Worm (Caenorhabditis elegans) whole organism, late embryonic: ENCODE results near the gene T01B7.9.

Source experiments
- C08G9.2 ChIP-seq: sonication (generic microtip); optimal IDR thresholded peaks from 2 replicates; lab custom pipeline; 2016; ENCODE audit warnings: mild to moderate bottlenecking, missing genetic modification characterization, moderate library complexity, missing compliant biosample characterization
- C38D4.7 ChIP-seq: fragments of 200-800 bp; sonication (Bioruptor generic); optimal IDR thresholded peaks from 2 replicates; lab custom pipeline; 2018; ENCODE audit warnings: mild to moderate bottlenecking, missing genetic modification characterization, moderate library complexity, missing compliant biosample characterization
- T23F11.4 ChIP-seq: fragments of 200-800 bp; sonication (Bioruptor generic); optimal IDR thresholded peaks from 2 replicates; lab custom pipeline; 2018; ENCODE audit warnings: mild to moderate bottlenecking, missing genetic modification characterization, missing compliant biosample characterization
- ahr-1 ChIP-seq: sonication (generic microtip); optimal IDR thresholded peaks from 2 replicates; lab custom pipeline; 2016; ENCODE audit warnings: missing genetic modification characterization, missing compliant biosample characterization
- ceh-18 ChIP-seq: sonication (generic microtip); optimal IDR thresholded peaks from 2 replicates; lab custom pipeline; 2016; ENCODE audit warnings: missing genetic modification characterization, missing compliant biosample characterization
- ceh-19 ChIP-seq: fragments of 200-800 bp; sonication (Bioruptor generic); optimal IDR thresholded peaks from 2 replicates; lab custom pipeline; 2018; ENCODE audit warnings: mild to moderate bottlenecking, missing genetic modification characterization, missing compliant biosample characterization
- ceh-24 ChIP-seq: sonication (generic microtip); optimal IDR thresholded peaks from 2 replicates; lab custom pipeline; 2016; ENCODE audit warnings: mild to moderate bottlenecking, missing genetic modification characterization, missing compliant biosample characterization
- ceh-31 ChIP-seq: sonication (generic microtip); optimal IDR thresholded peaks from 2 replicates; lab custom pipeline; 2016; ENCODE audit warnings: missing genetic modification characterization, missing compliant biosample characterization
- ceh-45 ChIP-seq: fragments of 200-800 bp; sonication (Bioruptor generic); IDR thresholded peaks from 2 replicates; pipeline ENCODE4 v1.3.6; 2022; ENCODE audit warnings: missing genetic modification reagents, missing genetic modification characterization, missing compliant biosample characterization
- ceh-9 ChIP-seq: sonication (generic microtip); optimal IDR thresholded peaks from 2 replicates; lab custom pipeline; 2016; ENCODE audit warnings: mild to moderate bottlenecking, missing genetic modification characterization, inconsistent platforms, missing compliant biosample characterization
- ets-4 ChIP-seq: sonication (generic microtip); optimal IDR thresholded peaks from 2 replicates; lab custom pipeline; 2016; ENCODE audit warnings: missing genetic modification characterization, missing compliant biosample characterization
- fkh-6 ChIP-seq: sonication (generic microtip); optimal IDR thresholded peaks from 2 replicates; lab custom pipeline; 2016; ENCODE audit warnings: missing genetic modification characterization, missing compliant biosample characterization
- hlh-15 ChIP-seq: sonication (generic microtip); optimal IDR thresholded peaks from 2 replicates; lab custom pipeline; 2016; ENCODE audit warnings: missing genetic modification characterization, missing compliant biosample characterization
- hlh-30 ChIP-seq: sonication (generic microtip); optimal IDR thresholded peaks from 2 replicates; lab custom pipeline; 2017; ENCODE audit warnings: antibody characterized with exemption, missing genetic modification characterization, missing compliant biosample characterization; ENCODE audit not compliant: insufficient read depth
- hlh-6 ChIP-seq: sonication (generic microtip); optimal IDR thresholded peaks from 2 replicates; lab custom pipeline; 2016; ENCODE audit warnings: missing genotype, missing genetic modification characterization, missing compliant biosample characterization
- hlh-8 ChIP-seq: sonication (generic microtip); optimal IDR thresholded peaks from 2 replicates; lab custom pipeline; 2016; ENCODE audit warnings: missing genotype, missing genetic modification characterization, missing compliant biosample characterization
- lim-6 ChIP-seq: sonication (generic microtip); optimal IDR thresholded peaks from 2 replicates; lab custom pipeline; 2016; ENCODE audit warnings: missing genetic modification characterization, missing compliant biosample characterization
- lin-11 ChIP-seq: fragments of 200-800 bp; sonication (Bioruptor generic); optimal IDR thresholded peaks from 2 replicates; lab custom pipeline; 2018; ENCODE audit warnings: mild to moderate bottlenecking, missing genetic modification characterization, missing compliant biosample characterization
- madf-2 ChIP-seq: sonication (generic microtip); optimal IDR thresholded peaks from 2 replicates; lab custom pipeline; 2017; ENCODE audit warnings: missing genetic modification characterization, missing compliant biosample characterization
- mec-3 ChIP-seq: sonication (generic microtip); optimal IDR thresholded peaks from 2 replicates; lab custom pipeline; 2016; ENCODE audit warnings: borderline replicate concordance, missing genetic modification characterization, missing compliant biosample characterization
- nfya-1 ChIP-seq: sonication (generic microtip); optimal IDR thresholded peaks from 2 replicates; lab custom pipeline; 2017; ENCODE audit warnings: missing genetic modification characterization, mild to moderate bottlenecking, missing compliant biosample characterization, antibody characterized with exemption, moderate library complexity
- nhr-11 ChIP-seq: fragments of 150-350 bp; optimal IDR thresholded peaks from 2 replicates; lab custom pipeline; 2014; ENCODE audit warnings: missing biosample characterization, missing genetic modification characterization
- odd-2 ChIP-seq: sonication (generic microtip); optimal IDR thresholded peaks from 2 replicates; lab custom pipeline; 2017; ENCODE audit warnings: antibody characterized with exemption, mild to moderate bottlenecking, missing genetic modification characterization, missing compliant biosample characterization
- pha-4 ChIP-seq: fragments of 150-350 bp; optimal IDR thresholded peaks from 2 replicates; lab custom pipeline; 2018; ENCODE audit warnings: missing biosample characterization, missing genetic modification reagents, missing genetic modification characterization
- ref-2 ChIP-seq: sonication (generic microtip); optimal IDR thresholded peaks from 2 replicates; lab custom pipeline; 2016; ENCODE audit warnings: missing genetic modification characterization, missing compliant biosample characterization
- sox-4 ChIP-seq: sonication (generic microtip); optimal IDR thresholded peaks from 2 replicates; lab custom pipeline; 2017; ENCODE audit warnings: mild to moderate bottlenecking, missing genetic modification characterization, inconsistent platforms, missing compliant biosample characterization
- tbx-2 ChIP-seq: sonication (generic microtip); optimal IDR thresholded peaks from 2 replicates; lab custom pipeline; 2016; ENCODE audit warnings: missing genetic modification characterization, missing compliant biosample characterization
- ttx-3 ChIP-seq: sonication (generic microtip); optimal IDR thresholded peaks from 2 replicates; lab custom pipeline; 2016; ENCODE audit warnings: missing genetic modification reagents, missing genetic modification characterization, missing compliant biosample characterization
- unc-3 ChIP-seq, 2 experiments: fragments of 200-800 bp in 1 of 2; sonication (Bioruptor generic) in 1 of 2; sonication (generic microtip) in 1 of 2; conservative IDR thresholded peaks in 1 of 2; optimal IDR thresholded peaks in 1 of 2; 2 replicates each; pipeline versions ENCODE4 v1.3.6 to Lab custom; 2016 to 2022; ENCODE audit warnings: missing compliant biosample characterization in 2 of 2, missing genetic modification characterization in 2 of 2, missing genetic modification reagents in 1 of 2
- unc-42 ChIP-seq: sonication (generic microtip); optimal IDR thresholded peaks from 2 replicates; lab custom pipeline; 2016; ENCODE audit warnings: missing genotype, missing genetic modification characterization, missing compliant biosample characterization
- unc-55 ChIP-seq: sonication (generic microtip); optimal IDR thresholded peaks from 2 replicates; lab custom pipeline; 2017; ENCODE audit warnings: missing biosample characterization, missing genetic modification reagents, missing genetic modification characterization
- zip-5 ChIP-seq: sonication (generic microtip); optimal IDR thresholded peaks from 2 replicates; lab custom pipeline; 2016; ENCODE audit warnings: missing genetic modification characterization, missing compliant biosample characterization
- ztf-16 ChIP-seq: sonication (generic microtip); optimal IDR thresholded peaks from 2 replicates; lab custom pipeline; 2017; ENCODE audit warnings: missing genetic modification characterization, missing compliant biosample characterization

T01B7.9 gene

ce11 chrII:8726700-8727099, at the start of gene T01B7.9:
Gene T01B7.9, minus strand, starts transcription at chrII:8726800.
- TF ChIP-seq ceh-19 (GFP tag; lab: Kevin White, UChicago), result no peak
- TF ChIP-seq ahr-1 (tag; lab: Kevin White, UChicago), result no peak
- no peak for TF ChIP-seq nhr-11
- no peak for TF ChIP-seq T23F11.4 (GFP tag; lab: Kevin White, UChicago)
- TF ChIP-seq lin-11, result no peak

DNA sequence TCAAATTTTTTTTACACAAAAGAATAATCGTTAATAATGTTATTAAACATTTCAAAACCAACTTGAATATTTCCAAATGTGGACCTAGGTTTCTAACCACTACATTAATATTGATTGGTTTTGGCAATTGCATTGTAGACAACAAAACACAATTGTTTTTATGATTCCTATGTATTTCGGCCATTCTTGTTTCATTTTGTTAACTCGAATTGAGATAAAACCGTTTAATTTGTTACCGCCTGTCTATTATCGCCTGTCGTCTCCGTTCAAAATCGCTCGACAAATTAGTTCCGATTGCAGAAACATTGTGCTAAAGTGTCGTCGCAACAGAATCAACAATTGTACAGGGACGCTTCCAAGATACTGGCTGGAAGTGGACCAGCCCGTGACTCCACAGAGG, 44.1 kb upstream of the T01B7.9 start, which contains the start of gene let-19:
TSS of gene let-19 (plus strand) at position 301 of the 400 bp plus-strand sequence.
- no peak for TF ChIP-seq zip-5 (tag; lab: Kevin White, UChicago)
- TF ChIP-seq ceh-19 (GFP tag; lab: Kevin White, UChicago), result no peak
- TF ChIP-seq ahr-1 (tag; lab: Kevin White, UChicago), result no peak
- TF ChIP-seq ceh-18 (tag; lab: Kevin White, UChicago), result no peak
- TF ChIP-seq hlh-6, result no peak
- TF ChIP-seq unc-55, result no peak
- no peak for TF ChIP-seq ttx-3 (tag; lab: Kevin White, UChicago)

DNA sequence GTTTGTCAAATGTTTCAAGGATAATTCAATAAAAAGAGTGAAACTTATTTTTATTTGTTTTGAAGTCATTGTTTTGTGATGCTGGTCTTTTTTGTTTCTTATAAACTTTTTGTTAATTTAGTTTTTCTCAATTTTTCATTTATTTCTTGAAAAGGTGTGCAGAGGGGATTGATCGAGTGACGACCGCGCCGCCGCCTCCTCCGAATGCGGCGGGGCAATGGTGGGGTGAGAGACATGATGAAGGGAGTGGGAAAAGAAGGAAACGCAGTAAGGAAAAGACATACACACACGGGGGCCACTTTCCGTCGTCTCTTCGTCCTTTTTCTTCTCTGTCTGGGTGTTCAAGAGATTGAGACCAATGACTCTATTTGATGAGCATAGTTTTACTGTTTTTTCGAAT, 42.8 kb upstream of the T01B7.9 start:
- TF ChIP-seq ref-2 (tag; lab: Kevin White, UChicago) (peak; percentile 18), ceh-31 (tag; lab: Kevin White, UChicago) (peak; percentile 19), hlh-15 (tag; lab: Kevin White, UChicago) (no peak), ahr-1 (tag; lab: Kevin White, UChicago) (no peak), unc-55 (peak; percentile 1), unc-42 (tag; lab: Kevin White, UChicago) (peak; percentile 21), nfya-1 (peak; percentile 53)

DNA sequence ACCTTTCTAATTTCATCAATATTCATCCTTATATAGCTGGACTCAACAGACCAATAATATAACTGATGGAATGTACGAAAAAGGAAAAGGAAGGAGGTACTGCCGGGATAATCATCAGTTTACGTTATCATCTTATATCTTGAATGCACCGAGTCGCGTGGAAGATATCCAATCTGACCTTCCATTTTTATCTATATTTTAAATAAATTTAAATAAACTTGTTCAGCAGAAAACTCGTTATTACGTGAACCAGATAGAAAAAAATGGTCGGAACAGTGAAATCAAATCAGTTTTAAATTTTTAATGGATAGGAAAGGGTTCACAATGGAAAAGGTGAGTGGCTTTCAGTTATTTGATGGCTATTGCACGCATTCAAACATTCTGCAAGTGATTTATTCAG, 40.3 kb upstream of the T01B7.9 start, which contains the start of gene pah-1:
TSS of gene pah-1 (minus strand) at position 101 of the 400 bp plus-strand sequence.
- TF ChIP-seq ceh-18 (tag; lab: Kevin White, UChicago) (no peak), unc-3 (GFP tag; conservative IDR thresholded peaks at IDR 0.05; lab: Robert Waterston, UW) (no peak), unc-3 (tag; optimal IDR thresholded peaks at IDR 0.05; lab: Kevin White, UChicago) (no peak), sox-4 (tag; lab: Kevin White, UChicago) (no peak), ztf-16 (tag; lab: Kevin White, UChicago) (no peak), C08G9.2 (tag; lab: Kevin White, UChicago) (no peak), ceh-24 (tag; lab: Kevin White, UChicago) (no peak), unc-42 (tag; lab: Kevin White, UChicago) (no peak), ets-4 (tag; lab: Kevin White, UChicago) (no peak)
- TF ChIP-seq, all 69 proteins: peak for 0

- TF ChIP-seq ceh-9 (tag; lab: Kevin White, UChicago) (no peak), pha-4 (no peak), mec-3 (tag; lab: Kevin White, UChicago) (no peak), unc-3 (GFP tag; conservative IDR thresholded peaks at IDR 0.05; lab: Robert Waterston, UW) (no peak), unc-3 (tag; optimal IDR thresholded peaks at IDR 0.05; lab: Kevin White, UChicago) (no peak), odd-2 (tag; lab: Kevin White, UChicago) (no peak), sox-4 (tag; lab: Kevin White, UChicago) (no peak), ztf-16 (tag; lab: Kevin White, UChicago) (no peak), lim-6 (no peak), ceh-45 (no peak), ttx-3 (tag; lab: Kevin White, UChicago) (no peak), hlh-30 (tag; lab: Kevin White, UChicago) (no peak), C38D4.7 (GFP tag; lab: Kevin White, UChicago) (no peak), tbx-2 (tag; lab: Kevin White, UChicago) (no peak), fkh-6 (tag; lab: Kevin White, UChicago) (no peak), hlh-8 (tag; lab: Kevin White, UChicago) (no peak), madf-2 (no peak)
Observed at ce11 chrII:8766475-8766874, 39.9 kb upstream of the T01B7.9 start, which contains the start of the genes nsph-1.1 and K08F8.15. Gene nsph-1.1, plus strand, starts transcription at chrII:8766775. Gene K08F8.15, plus strand, starts transcription at chrII:8766809.
